Fruit fly (Drosophila melanogaster) whole organism, prepupa: ENCODE measurements around the gene Atat.

ENCODE experiments used
- CG10631 ChIP-seq: fragments of 200-800 bp; sonication (Bioruptor generic); optimal IDR thresholded peaks from 2 replicates; lab custom pipeline; 2016; ENCODE audit warnings: missing biosample characterization, missing genetic modification characterization
- CG10669 ChIP-seq: fragments of 200-800 bp; sonication (Bioruptor generic); optimal IDR thresholded peaks from 3 replicates; lab custom pipeline; 2018; ENCODE audit warnings: missing biosample characterization, mild to moderate bottlenecking, missing genetic modification characterization, moderate library complexity
- CG11294 ChIP-seq: fragments of 200-800 bp; sonication (Bioruptor generic); IDR thresholded peaks from 2 replicates; pipeline ENCODE4 v1.3.6; 2022; ENCODE audit warnings: missing biosample characterization, missing genetic modification characterization
- CG11762 ChIP-seq: fragments of 200-800 bp; sonication (Bioruptor generic); optimal IDR thresholded peaks from 3 replicates; lab custom pipeline; 2016; ENCODE audit warnings: missing biosample characterization, missing genetic modification characterization; ENCODE audit not compliant: insufficient read depth
- CG15336 ChIP-seq: fragments of 200-800 bp; sonication (Bioruptor generic); IDR thresholded peaks from 2 replicates; pipeline ENCODE4 v1.3.6; 2022; ENCODE audit warnings: missing biosample characterization, missing genetic modification characterization
- CG1621 ChIP-seq: fragments of 200-800 bp; sonication (Bioruptor generic); optimal IDR thresholded peaks from 3 replicates; lab custom pipeline; 2018; ENCODE audit warnings: missing biosample characterization, mild to moderate bottlenecking, missing genetic modification characterization
- CG16779 ChIP-seq: fragments of 200-800 bp; sonication (Bioruptor generic); optimal IDR thresholded peaks from 3 replicates; lab custom pipeline; 2017; ENCODE audit warnings: missing biosample characterization, mild to moderate bottlenecking, missing genetic modification characterization
- CG3032 ChIP-seq: fragments of 200-800 bp; optimal IDR thresholded peaks from 2 replicates; lab custom pipeline; 2019; ENCODE audit warnings: missing biosample characterization, mild to moderate bottlenecking, missing genetic modification characterization, moderate library complexity
- CG31627 ChIP-seq: fragments of 200-800 bp; sonication (Bioruptor generic); optimal IDR thresholded peaks from 3 replicates; lab custom pipeline; 2016; ENCODE audit warnings: missing biosample characterization, missing genetic modification characterization
- CG32006 ChIP-seq: fragments of 200-800 bp; sonication (Bioruptor generic); optimal IDR thresholded peaks from 3 replicates; lab custom pipeline; 2017; ENCODE audit warnings: missing biosample characterization, mild to moderate bottlenecking, missing genetic modification characterization
- CG34406 ChIP-seq: fragments of 200-800 bp; sonication (Bioruptor generic); optimal IDR thresholded peaks from 3 replicates; lab custom pipeline; 2016; ENCODE audit warnings: missing biosample characterization, missing genetic modification characterization
- CG3919 ChIP-seq: fragments of 200-800 bp; sonication (Bioruptor generic); optimal IDR thresholded peaks from 3 replicates; lab custom pipeline; 2016; ENCODE audit warnings: missing biosample characterization, missing genetic modification characterization
- CG4318 ChIP-seq: fragments of 200-800 bp; sonication (Bioruptor generic); optimal IDR thresholded peaks from 3 replicates; lab custom pipeline; 2017; ENCODE audit warnings: missing biosample characterization, mild to moderate bottlenecking, missing genetic modification characterization
- CG6163 ChIP-seq: fragments of 200-800 bp; sonication (Bioruptor generic); IDR thresholded peaks from 3 replicates; pipeline ENCODE4 v1.3.6; 2022; ENCODE audit warnings: missing biosample characterization, missing genetic modification characterization
- CG6276 ChIP-seq: fragments of 200-800 bp; sonication (Bioruptor generic); optimal IDR thresholded peaks from 2 replicates; lab custom pipeline; 2017; ENCODE audit warnings: missing biosample characterization, mild to moderate bottlenecking, missing genetic modification characterization
- CG6792 ChIP-seq: fragments of 200-800 bp; sonication (Bioruptor generic); optimal IDR thresholded peaks from 3 replicates; lab custom pipeline; 2016; ENCODE audit warnings: missing biosample characterization, missing genetic modification characterization
- CG6808 ChIP-seq: fragments of 200-800 bp; sonication (Bioruptor generic); optimal IDR thresholded peaks from 3 replicates; lab custom pipeline; 2017; ENCODE audit warnings: missing biosample characterization, missing genetic modification characterization, mild to moderate bottlenecking, moderate library complexity, missing genetic modification reagents
- CG6854 ChIP-seq: fragments of 200-800 bp; sonication (Bioruptor generic); optimal IDR thresholded peaks from 2 replicates; lab custom pipeline; 2017; ENCODE audit warnings: missing biosample characterization, mild to moderate bottlenecking, missing genetic modification characterization
- CG7368 ChIP-seq: fragments of 200-800 bp; sonication (Bioruptor generic); optimal IDR thresholded peaks from 3 replicates; lab custom pipeline; 2016; ENCODE audit warnings: missing biosample characterization, missing genetic modification characterization
- CG8119 ChIP-seq: fragments of 200-800 bp; sonication (Bioruptor generic); IDR thresholded peaks from 3 replicates; pipeline ENCODE4 v1.3.6; 2022; ENCODE audit warnings: missing biosample characterization, missing genetic modification characterization
- CG8319 ChIP-seq: fragments of 200-800 bp; sonication (Bioruptor generic); optimal IDR thresholded peaks from 3 replicates; lab custom pipeline; 2016; ENCODE audit warnings: missing biosample characterization, missing genetic modification characterization
- CG8632 ChIP-seq: fragments of 200-800 bp; sonication (Bioruptor generic); optimal IDR thresholded peaks from 3 replicates; lab custom pipeline; 2016; ENCODE audit warnings: missing biosample characterization, missing genetic modification characterization
- CG9139 ChIP-seq: fragments of 200-800 bp; sonication (Bioruptor generic); optimal IDR thresholded peaks from 3 replicates; lab custom pipeline; 2017; ENCODE audit warnings: missing biosample characterization, mild to moderate bottlenecking, missing genetic modification characterization
- Eip75B ChIP-seq: fragments of 200-800 bp; sonication (Bioruptor generic); optimal IDR thresholded peaks from 3 replicates; lab custom pipeline; 2016; ENCODE audit warnings: missing biosample characterization, missing genetic modification characterization
- Eip78C ChIP-seq: fragments of 200-800 bp; sonication (Bioruptor generic); peaks from one replicate; lab custom pipeline; 2016; ENCODE audit warnings: missing biosample characterization, missing genetic modification characterization
- Eip93F ChIP-seq: fragments of 200-800 bp; sonication (Bioruptor generic); optimal IDR thresholded peaks from 2 replicates; lab custom pipeline; 2016; ENCODE audit warnings: missing biosample characterization, mild to moderate bottlenecking, missing genetic modification characterization
- Ets21C ChIP-seq: fragments of 200-800 bp; sonication (Bioruptor generic); optimal IDR thresholded peaks from 3 replicates; lab custom pipeline; 2016; ENCODE audit warnings: missing biosample characterization, missing genetic modification characterization
- Gug ChIP-seq: fragments of 200-800 bp; sonication (Bioruptor generic); IDR thresholded peaks from 2 replicates; pipeline ENCODE4 v1.3.6; 2022; ENCODE audit warnings: missing biosample characterization, missing genetic modification characterization
- Hr38 ChIP-seq: sonication (Bioruptor generic); optimal IDR thresholded peaks from 2 replicates; lab custom pipeline; 2016; ENCODE audit warnings: missing biosample characterization, missing genetic modification characterization
- Hr4 ChIP-seq: fragments of 200-800 bp; sonication (Bioruptor generic); optimal IDR thresholded peaks from 3 replicates; lab custom pipeline; 2016; ENCODE audit warnings: missing biosample characterization, missing genetic modification characterization
- Lpt ChIP-seq: fragments of 200-800 bp; sonication (Bioruptor generic); optimal IDR thresholded peaks from 3 replicates; lab custom pipeline; 2016; ENCODE audit warnings: missing biosample characterization, missing genetic modification characterization
- Met ChIP-seq: fragments of 200-800 bp; sonication (Bioruptor generic); optimal IDR thresholded peaks from 3 replicates; lab custom pipeline; 2016; ENCODE audit warnings: missing biosample characterization, missing genetic modification characterization
- OdsH ChIP-seq: fragments of 200-800 bp; sonication (Bioruptor generic); optimal IDR thresholded peaks from 3 replicates; lab custom pipeline; 2016; ENCODE audit warnings: missing biosample characterization, missing genetic modification characterization
- Smox ChIP-seq: fragments of 200-800 bp; sonication (Bioruptor generic); optimal IDR thresholded peaks from 3 replicates; lab custom pipeline; 2016; ENCODE audit warnings: missing biosample characterization, missing genetic modification characterization
- Sox102F ChIP-seq: fragments of 200-800 bp; sonication (Bioruptor generic); optimal IDR thresholded peaks from 2 replicates; lab custom pipeline; 2016; ENCODE audit warnings: missing biosample characterization, mild to moderate bottlenecking, missing genetic modification characterization
- Sox14 ChIP-seq: fragments of 200-800 bp; sonication (Bioruptor generic); optimal IDR thresholded peaks from 3 replicates; lab custom pipeline; 2016; ENCODE audit warnings: missing biosample characterization, missing genetic modification characterization
- Sox15 ChIP-seq: fragments of 200-800 bp; sonication (Bioruptor generic); optimal IDR thresholded peaks from 3 replicates; lab custom pipeline; 2016; ENCODE audit warnings: missing biosample characterization, missing genetic modification characterization
- acj6 ChIP-seq: fragments of 200-800 bp; sonication (Bioruptor generic); optimal IDR thresholded peaks from 3 replicates; lab custom pipeline; 2016; ENCODE audit warnings: missing biosample characterization, missing genetic modification characterization
- dsx ChIP-seq: fragments of 200-800 bp; optimal IDR thresholded peaks from 3 replicates; lab custom pipeline; 2019; ENCODE audit warnings: missing biosample characterization, mild to moderate bottlenecking, missing genetic modification characterization, moderate library complexity; ENCODE audit not compliant: poor library complexity, severe bottlenecking
- eg ChIP-seq: fragments of 200-800 bp; sonication (Bioruptor generic); IDR thresholded peaks from 3 replicates; pipeline ENCODE4 v1.3.6; 2022; ENCODE audit warnings: missing biosample characterization, missing genetic modification characterization
- esn ChIP-seq: fragments of 200-800 bp; sonication (Bioruptor generic); optimal IDR thresholded peaks from 2 replicates; lab custom pipeline; 2016; ENCODE audit warnings: missing biosample characterization, mild to moderate bottlenecking, missing genetic modification characterization, moderate library complexity
- fd59A ChIP-seq: fragments of 200-800 bp; sonication (Bioruptor generic); optimal IDR thresholded peaks from 2 replicates; lab custom pipeline; 2017; ENCODE audit warnings: missing biosample characterization, mild to moderate bottlenecking, missing genetic modification characterization, missing genetic modification reagents
- fd85E ChIP-seq: fragments of 200-800 bp; sonication (Bioruptor generic); optimal IDR thresholded peaks from 3 replicates; lab custom pipeline; 2016; ENCODE audit warnings: missing biosample characterization, missing genetic modification characterization
- fkh ChIP-seq: fragments of 200-800 bp; sonication (Bioruptor generic); optimal IDR thresholded peaks from 3 replicates; lab custom pipeline; 2017; ENCODE audit warnings: missing biosample characterization, mild to moderate bottlenecking, missing genetic modification characterization, moderate library complexity
- lz ChIP-seq: fragments of 200-800 bp; sonication (Bioruptor generic); optimal IDR thresholded peaks from 3 replicates; lab custom pipeline; 2016; ENCODE audit warnings: missing biosample characterization, missing genetic modification characterization
- pdm3 ChIP-seq: fragments of 200-800 bp; sonication (Bioruptor generic); optimal IDR thresholded peaks from 3 replicates; lab custom pipeline; 2016; ENCODE audit warnings: missing biosample characterization, missing genetic modification characterization
- salr ChIP-seq, 2 experiments: fragments of 200-800 bp; sonication (Bioruptor generic); optimal IDR thresholded peaks; 3 replicates each; lab custom pipeline; 2016 to 2018; ENCODE audit warnings: missing biosample characterization in 2 of 2, missing genetic modification characterization in 2 of 2, mild to moderate bottlenecking in 1 of 2
- ss ChIP-seq, 2 experiments: fragments of 200-800 bp; sonication (Bioruptor generic); optimal IDR thresholded peaks; 2 replicates in 1 of 2; 3 replicates in 1 of 2; lab custom pipeline; 2017 to 2018; ENCODE audit warnings: mild to moderate bottlenecking in 2 of 2, missing biosample characterization in 2 of 2, missing genetic modification characterization in 2 of 2, moderate library complexity in 1 of 2
- svp ChIP-seq: fragments of 200-800 bp; sonication (Bioruptor generic); peaks from one replicate; lab custom pipeline; 2016; ENCODE audit warnings: missing biosample characterization, missing genetic modification characterization
- topi ChIP-seq: fragments of 200-800 bp; sonication (Bioruptor generic); optimal IDR thresholded peaks from 3 replicates; lab custom pipeline; 2016; ENCODE audit warnings: missing biosample characterization, missing genetic modification characterization
- vri ChIP-seq: fragments of 200-800 bp; sonication (Bioruptor generic); optimal IDR thresholded peaks from 3 replicates; lab custom pipeline; 2016; ENCODE audit warnings: missing biosample characterization, mild to moderate bottlenecking, missing genetic modification characterization

Atat gene

DNA sequence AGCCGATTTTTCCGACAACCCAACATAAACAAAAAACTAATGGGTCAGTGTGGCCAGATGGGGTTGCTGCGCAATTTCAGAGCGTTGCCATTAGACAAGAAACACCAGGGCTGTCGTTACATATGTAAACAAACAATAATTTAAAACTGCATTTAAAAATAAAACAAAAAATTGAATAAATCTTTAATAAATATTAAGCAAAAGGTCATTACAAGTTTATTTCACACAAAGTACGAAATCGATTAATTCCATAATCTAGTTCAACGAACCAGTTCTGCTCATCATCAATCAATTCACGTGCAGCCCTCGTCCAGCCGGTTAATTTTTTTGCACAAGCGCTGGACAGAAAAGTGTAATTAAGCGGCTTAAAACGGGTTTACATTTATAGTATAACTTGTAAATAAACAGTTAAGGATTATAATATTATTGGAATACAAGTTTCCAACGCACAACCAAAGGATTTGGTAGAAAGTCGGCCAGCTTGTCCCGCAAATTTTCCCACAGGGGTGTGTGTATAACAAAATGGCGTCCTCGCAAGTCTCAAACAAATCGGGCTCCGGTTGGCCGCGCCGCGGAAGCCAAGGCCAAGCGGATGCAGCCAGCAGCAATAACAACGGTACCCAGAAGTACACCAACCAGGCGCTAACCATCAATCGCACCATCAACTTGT lies 15.7 kb downstream of the Atat start, which contains the start of the genes CG4022 and Cpsf5:
CG4022 (minus strand) TSS at position 79 of the 670 bp plus-strand sequence.
Cpsf5 (plus strand) TSS at position 285 of the 670 bp plus-strand sequence.
- TF ChIP-seq ss (GFP tag; optimal IDR thresholded peaks at IDR 0.05; lab: Kevin White, UChicago) (peak; percentile 34 to 47), Eip78C (GFP tag; lab: Kevin White, UChicago) (peak; percentile 91), CG6792 (GFP tag; lab: Kevin White, UChicago) (peak; percentile 64), CG8119 (GFP tag; lab: Robert Waterston, UW) (peak; percentile 73), vri (peak; percentile 65), fd85E (no peak), Eip93F (GFP tag; lab: Kevin White, UChicago) (peak; percentile 69), Eip75B (peak; percentile 78), Sox14 (peak; percentile 70), eg (peak; percentile 83; the same call in 2 of the 3 replicates), fd59A (GFP tag; lab: Kevin White, UChicago) (no peak), topi (GFP tag; lab: Kevin White, UChicago) (peak; percentile 70), CG11294 (GFP tag; lab: Robert Waterston, UW) (0 out of 2 replicates have a peak, but pooled peaks have one; percentile 22), CG6808 (GFP tag; lab: Kevin White, UChicago) (peak; percentile 36), CG9139 (no peak), CG6854 (GFP tag; lab: Kevin White, UChicago) (no peak), CG3919 (GFP tag; lab: Kevin White, UChicago) (peak; percentile 67), CG6276 (GFP tag; lab: Kevin White, UChicago) (no peak), fkh (GFP tag; lab: Kevin White, UChicago) (peak; percentile 99), CG31627 (GFP tag; lab: Kevin White, UChicago) (peak; percentile 67), Lpt (GFP tag; lab: Kevin White, UChicago) (peak; percentile 49), esn (GFP tag; lab: Kevin White, UChicago) (peak; percentile 82), salr (GFP tag; optimal IDR thresholded peaks at IDR 0.05; lab: Kevin White, UChicago) (no peak), CG7368 (peak; percentile 56), svp (GFP tag; lab: Kevin White, UChicago) (no peak), CG8632 (GFP tag; lab: Kevin White, UChicago) (peak; percentile 29), acj6 (peak; percentile 77), Met (GFP tag; lab: Kevin White, UChicago) (peak; percentile 74), CG10631 (GFP tag; lab: Kevin White, UChicago) (peak; percentile 79), Ets21C (GFP tag; lab: Kevin White, UChicago) (peak; percentile 46), CG1621 (tag; lab: Kevin White, UChicago) (peak; percentile 36), CG4318 (GFP tag; lab: Kevin White, UChicago) (no peak), Hr4 (GFP tag; lab: Kevin White, UChicago) (peak; percentile 83), dsx (GFP tag; lab: Kevin White, UChicago) (peak; percentile 41), lz (GFP tag; lab: Kevin White, UChicago) (peak; percentile 76), CG15336 (GFP tag; lab: Robert Waterston, UW) (peak; percentile 79), CG6163 (GFP tag; lab: Robert Waterston, UW) (peak; percentile 79), CG32006 (peak; percentile 82), Sox102F (GFP tag; lab: Kevin White, UChicago) (peak; percentile 77), CG8319 (GFP tag; lab: Kevin White, UChicago) (no peak), CG16779 (tag; lab: Kevin White, UChicago) (no peak), pdm3 (GFP tag; lab: Kevin White, UChicago) (peak; percentile 84), Gug (no peak; the same call in 1 of the 2 replicates), Sox15 (GFP tag; lab: Kevin White, UChicago) (peak; percentile 46), CG3032 (peak; percentile 75), CG11762 (peak; percentile 45), Smox (GFP tag; lab: Kevin White, UChicago) (peak; percentile 71), OdsH (GFP tag; lab: Kevin White, UChicago) (peak; percentile 79), CG10669 (GFP tag; lab: Kevin White, UChicago) (no peak), Hr38 (GFP tag; lab: Kevin White, UChicago) (no peak), CG34406 (GFP tag; lab: Kevin White, UChicago) (peak; percentile 71)
